Worm (Caenorhabditis elegans): ENCODE results near the gene gap-2.

The gap-2 gene

DNA sequence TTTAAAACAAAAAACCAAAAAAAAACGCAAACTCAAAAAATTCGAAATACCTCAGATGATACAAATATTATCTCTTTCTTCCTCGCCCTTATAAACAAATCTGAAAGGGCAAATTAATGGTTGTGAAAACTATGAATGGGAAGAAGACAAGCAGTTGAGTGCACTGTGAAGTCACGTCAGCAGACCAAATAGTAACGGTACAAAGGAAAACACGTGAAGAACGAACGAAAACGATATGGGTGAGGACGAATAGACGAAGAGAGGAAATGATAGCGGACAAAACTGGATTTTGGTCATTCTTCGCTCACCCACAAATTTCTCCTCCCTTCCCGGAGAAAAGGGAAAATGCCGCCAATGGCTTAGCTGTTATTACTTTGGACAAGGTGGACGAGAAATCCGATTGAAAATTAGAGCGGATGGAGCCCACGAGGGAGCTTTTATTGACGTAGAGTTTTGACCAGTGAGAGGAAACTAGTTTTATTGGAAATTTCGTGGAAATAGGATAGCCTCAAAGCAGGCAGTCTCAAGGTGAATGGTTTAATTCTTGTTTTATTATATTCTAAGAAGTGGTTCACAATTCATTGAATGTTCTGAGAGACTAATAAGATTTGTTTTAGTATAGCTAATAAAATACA lies 65.4 kb downstream of the gap-2 start (continued):
- TF ChIP-seq unc-62 (GFP tag; optimal IDR thresholded peaks at IDR 0.05 in 1 of 2) (no peak), unc-62 (tag; optimal IDR thresholded peaks at IDR 0.05) (no peak), nhr-76 (tag; optimal IDR thresholded peaks at IDR 0.05) (no peak), nhr-237 (tag; optimal IDR thresholded peaks at IDR 0.05) (no peak), nhr-41 (GFP tag; IDR thresholded peaks at IDR 0.05) (no peak), nhr-28 (tag; optimal IDR thresholded peaks at IDR 0.05) (peak; percentile 34), hlh-11 (tag; optimal IDR thresholded peaks at IDR 0.05) (peak; percentile 58), zag-1 (tag; optimal IDR thresholded peaks at IDR 0.05) (no peak), mxl-3 (GFP tag; optimal IDR thresholded peaks at IDR 0.05) (peak; percentile 36), ama-1 (optimal IDR thresholded peaks at IDR 0.05) (no peak), nhr-102 (tag; optimal IDR thresholded peaks at IDR 0.05) (no peak), ceh-82 (tag; optimal IDR thresholded peaks at IDR 0.05) (no peak), lin-39 (tag; optimal IDR thresholded peaks at IDR 0.05) (no peak), daf-12 (tag; optimal IDR thresholded peaks at IDR 0.05) (no peak), nhr-48 (tag; optimal IDR thresholded peaks at IDR 0.05) (peak; percentile 63), aha-1 (tag) (peak; percentile 92), madf-5 (GFP tag; IDR thresholded peaks at IDR 0.05) (no peak), dmd-8 (GFP tag; IDR thresholded peaks at IDR 0.05) (no peak), dpl-1 (GFP tag; optimal IDR thresholded peaks at IDR 0.05) (no peak), zip-2 (tag; optimal IDR thresholded peaks at IDR 0.05) (no peak), nhr-111 (GFP tag; optimal IDR thresholded peaks at IDR 0.05) (no peak), ZK337.2 (GFP tag; IDR thresholded peaks at IDR 0.05) (no peak), madf-9 (GFP tag; conservative IDR thresholded peaks at IDR 0.05) (no peak), hmg-1.1 (GFP tag; IDR thresholded peaks at IDR 0.05) (no peak), ztf-7 (tag; optimal IDR thresholded peaks at IDR 0.05) (no peak), nhr-42 (GFP tag; IDR thresholded peaks at IDR 0.05) (no peak), nhr-11 (tag; optimal IDR thresholded peaks at IDR 0.05) (no peak), sdz-12 (GFP tag; optimal IDR thresholded peaks at IDR 0.05) (no peak), zip-11 (GFP tag; IDR thresholded peaks at IDR 0.05) (no peak), T26A8.4 (GFP tag; IDR thresholded peaks at IDR 0.05) (no peak), ceh-44 (GFP tag; IDR thresholded peaks at IDR 0.05) (no peak), php-3 (GFP tag; IDR thresholded peaks at IDR 0.05) (no peak), saeg-2 (GFP tag; IDR thresholded peaks at IDR 0.05) (no peak)

DNA sequence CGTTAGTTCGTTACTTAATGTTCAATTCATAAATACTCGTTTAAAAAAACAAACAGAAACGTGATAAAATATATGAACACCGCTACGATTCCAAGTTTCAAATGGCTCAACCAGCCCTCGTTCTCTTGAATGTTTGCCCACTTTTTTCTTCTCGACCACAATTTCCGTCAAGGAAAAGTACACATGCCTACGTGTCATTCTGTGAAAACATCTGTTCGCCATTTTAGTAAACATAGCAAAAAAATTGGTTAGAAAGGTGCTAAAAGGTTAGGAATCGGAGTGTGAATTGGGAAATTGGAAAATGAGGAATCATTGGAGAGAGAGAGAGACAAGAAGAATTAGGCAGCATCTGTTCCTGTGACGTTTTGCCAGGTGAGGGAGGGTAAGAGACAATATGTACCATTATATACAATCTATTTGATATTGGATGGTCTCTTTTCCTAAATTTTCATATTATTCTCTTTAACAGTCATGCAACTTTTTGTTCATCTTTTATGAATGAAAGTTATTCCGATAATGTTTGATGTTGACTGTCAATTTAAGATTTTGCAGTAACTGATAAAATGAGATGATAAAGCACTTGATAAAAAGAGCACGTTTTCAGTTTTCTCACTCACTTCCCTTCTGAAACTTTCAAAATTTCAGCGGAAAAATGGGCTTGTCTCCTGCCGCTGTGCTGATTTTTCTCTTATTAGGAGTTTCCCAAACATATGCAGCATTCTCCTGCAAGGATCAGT lies 67.2 kb downstream of the gap-2 start, which contains the start of gene nuc-1:
nuc-1 (plus strand) TSS at position 612 of the 737 bp plus-strand sequence.
- TF ChIP-seq mxl-3 (GFP tag; optimal IDR thresholded peaks at IDR 0.05) (peak; percentile 19), F10B5.3 (tag; optimal IDR thresholded peaks at IDR 0.05) (no peak), dmd-6 (GFP tag; IDR thresholded peaks at IDR 0.05) (peak; percentile 60), pha-4 (GFP tag; IDR thresholded peaks at IDR 0.05) (no peak), pha-4 (tag; optimal IDR thresholded peaks at IDR 0.05) (peak; percentile 2), F26F4.8 (GFP tag; conservative IDR thresholded peaks at IDR 0.05) (no peak), F49E8.2 (tag; optimal IDR thresholded peaks at IDR 0.05; ENCODE audit: borderline replicate concordance) (no peak), nhr-28 (tag; optimal IDR thresholded peaks at IDR 0.05) (peak; percentile 30), php-3 (GFP tag; IDR thresholded peaks at IDR 0.05) (0 out of 2 replicates have a peak, but pooled peaks have one; percentile 24), daf-16 (GFP tag; optimal IDR thresholded peaks at IDR 0.05) (no peak), daf-16 (tag; optimal IDR thresholded peaks at IDR 0.05) (peak; percentile 60), lin-15B (tag; optimal IDR thresholded peaks at IDR 0.05) (no peak), unc-62 (GFP tag; optimal IDR thresholded peaks at IDR 0.05 in 1 of 2) (peak in 1 of 2 experiments; percentile 9), unc-62 (tag; optimal IDR thresholded peaks at IDR 0.05) (no peak), nhr-77 (tag; optimal IDR thresholded peaks at IDR 0.05) (peak; percentile 9), hlh-11 (tag; optimal IDR thresholded peaks at IDR 0.05) (peak; percentile 30), dve-1 (tag; optimal IDR thresholded peaks at IDR 0.05; ENCODE audit: insufficient read depth) (peak; percentile 18), daf-8 (GFP tag; IDR thresholded peaks at IDR 0.05) (no peak), hif-1 (tag; optimal IDR thresholded peaks at IDR 0.05) (peak in 1 of 2 experiments; percentile 57), tra-1 (GFP tag; IDR thresholded peaks at IDR 0.05) (no peak), pqm-1 (tag; optimal IDR thresholded peaks at IDR 0.05) (peak; percentile 76), gei-8 (GFP tag; optimal IDR thresholded peaks at IDR 0.05) (no peak)
